Worm (Caenorhabditis elegans) whole organism, early embryonic: ENCODE results near the gene alh-13.

Experiments
- B0310.2 ChIP-seq: sonication (generic microtip); optimal IDR thresholded peaks from 2 replicates; lab custom pipeline; 2016; ENCODE audit warnings: mild to moderate bottlenecking, missing genetic modification characterization, missing compliant biosample characterization
- aly-1 ChIP-seq: sonication (generic microtip); optimal IDR thresholded peaks from 2 replicates; lab custom pipeline; 2016; ENCODE audit warnings: missing genetic modification characterization, missing compliant biosample characterization
- ama-1 ChIP-seq: fragments of 150-350 bp; optimal IDR thresholded peaks from 2 replicates; lab custom pipeline; 2014
- ceh-13 ChIP-seq: fragments of 200-800 bp; sonication (Bioruptor generic); optimal IDR thresholded peaks from 2 replicates; lab custom pipeline; 2018; ENCODE audit warnings: mild to moderate bottlenecking, missing genetic modification characterization, missing compliant biosample characterization
- ceh-36 ChIP-seq: sonication (generic microtip); optimal IDR thresholded peaks from 2 replicates; lab custom pipeline; 2016; ENCODE audit warnings: missing genetic modification characterization, inconsistent platforms, missing compliant biosample characterization
- ets-7 ChIP-seq: sonication (generic microtip); optimal IDR thresholded peaks from 2 replicates; lab custom pipeline; 2016; ENCODE audit warnings: missing genotype, missing genetic modification characterization, missing compliant biosample characterization
- flt-1 ChIP-seq: fragments of 200-800 bp; sonication (Bioruptor generic); IDR thresholded peaks from 2 replicates; pipeline ENCODE4 v1.3.6; 2022; ENCODE audit warnings: missing genetic modification characterization, missing compliant biosample characterization
- hmbx-1 ChIP-seq: sonication (generic microtip); optimal IDR thresholded peaks from 2 replicates; lab custom pipeline; 2016; ENCODE audit warnings: mild to moderate bottlenecking, missing genetic modification characterization, missing compliant biosample characterization
- hmg-4 ChIP-seq: fragments of 200-800 bp; sonication (Bioruptor generic); optimal IDR thresholded peaks from 2 replicates; lab custom pipeline; 2018; ENCODE audit warnings: mild to moderate bottlenecking, missing genetic modification characterization, missing compliant biosample characterization
- hnd-1 ChIP-seq: sonication (generic microtip); optimal IDR thresholded peaks from 2 replicates; lab custom pipeline; 2016; ENCODE audit warnings: missing genetic modification characterization, missing compliant biosample characterization
- pes-1 ChIP-seq: fragments of 200-800 bp; sonication (Bioruptor generic); IDR thresholded peaks from 2 replicates; pipeline ENCODE4 v1.3.6; 2022; ENCODE audit warnings: missing genetic modification reagents, missing genetic modification characterization, missing compliant biosample characterization
- tbx-11 ChIP-seq: fragments of 200-800 bp; sonication (Bioruptor generic); IDR thresholded peaks from 2 replicates; pipeline ENCODE4 v1.3.6; 2022; ENCODE audit warnings: missing genetic modification characterization, missing compliant biosample characterization
- tbx-37 ChIP-seq: fragments of 200-800 bp; sonication (Bioruptor generic); conservative IDR thresholded peaks from 2 replicates; pipeline ENCODE4 v1.3.6; 2022; ENCODE audit warnings: missing genetic modification reagents, missing genetic modification characterization, missing compliant biosample characterization
- tra-4 ChIP-seq: sonication (generic microtip); optimal IDR thresholded peaks from 2 replicates; lab custom pipeline; 2017; ENCODE audit warnings: missing genetic modification characterization, missing compliant biosample characterization

- TF ChIP-seq tbx-11 (GFP tag; lab: Robert Waterston, UW): no peak
- no peak for TF ChIP-seq ceh-36 (tag; lab: Kevin White, UChicago)
- TF ChIP-seq tra-4 (tag; lab: Kevin White, UChicago): no peak
- TF ChIP-seq ceh-13 (GFP tag; lab: Kevin White, UChicago): no peak
- TF ChIP-seq flt-1: no peak
- TF ChIP-seq tbx-37 (GFP tag; lab: Robert Waterston, UW): no peak
- no peak for TF ChIP-seq ets-7 (tag; lab: Kevin White, UChicago)
- TF ChIP-seq ama-1 (lab: Kevin White, UChicago): no peak
- TF ChIP-seq hmg-4: no peak
- no peak for TF ChIP-seq aly-1 (tag; lab: Kevin White, UChicago)
- TF ChIP-seq pes-1: no peak
- TF ChIP-seq hnd-1 (tag; lab: Kevin White, UChicago): no peak
- no peak for TF ChIP-seq hmbx-1 (tag; lab: Kevin White, UChicago)
- TF ChIP-seq B0310.2: no peak
Observed at ce11 chrX:12825174-12825573, 43.0 kb downstream of the alh-13 start.
